Worm (Caenorhabditis elegans) whole organism, late embryonic: ENCODE measurements around the gene D2024.1.

Experiments used
- ama-1 ChIP-seq: fragments of 150-350 bp; optimal IDR thresholded peaks from 2 replicates; lab custom pipeline; 2014
- ceh-2 ChIP-seq: sonication (generic microtip); optimal IDR thresholded peaks from 2 replicates; lab custom pipeline; 2016; ENCODE audit warnings: missing genotype, missing genetic modification characterization, missing compliant biosample characterization
- dmd-4 ChIP-seq: sonication (generic microtip); optimal IDR thresholded peaks from 2 replicates; lab custom pipeline; 2016; ENCODE audit warnings: borderline replicate concordance, missing genetic modification characterization, missing compliant biosample characterization
- dve-1 ChIP-seq: sonication (generic microtip); optimal IDR thresholded peaks from 2 replicates; lab custom pipeline; 2017; ENCODE audit warnings: antibody characterized with exemption, mild to moderate bottlenecking, missing genetic modification characterization, missing compliant biosample characterization
- elt-2 ChIP-seq: sonication (generic microtip); optimal IDR thresholded peaks from 2 replicates; lab custom pipeline; 2016; ENCODE audit warnings: missing genetic modification reagents, missing genetic modification characterization, missing compliant biosample characterization
- hlh-15 ChIP-seq: sonication (generic microtip); optimal IDR thresholded peaks from 2 replicates; lab custom pipeline; 2016; ENCODE audit warnings: missing genetic modification characterization, missing compliant biosample characterization
- nfya-1 ChIP-seq: sonication (generic microtip); optimal IDR thresholded peaks from 2 replicates; lab custom pipeline; 2017; ENCODE audit warnings: missing genetic modification characterization, mild to moderate bottlenecking, missing compliant biosample characterization, antibody characterized with exemption, moderate library complexity
- nhr-11 ChIP-seq: fragments of 150-350 bp; optimal IDR thresholded peaks from 2 replicates; lab custom pipeline; 2014; ENCODE audit warnings: missing biosample characterization, missing genetic modification characterization
- pag-3 ChIP-seq: sonication (generic microtip); optimal IDR thresholded peaks from 2 replicates; lab custom pipeline; 2016; ENCODE audit warnings: missing compliant biosample characterization, missing genetic modification characterization, borderline replicate concordance
- sox-4 ChIP-seq: sonication (generic microtip); optimal IDR thresholded peaks from 2 replicates; lab custom pipeline; 2017; ENCODE audit warnings: mild to moderate bottlenecking, missing genetic modification characterization, inconsistent platforms, missing compliant biosample characterization
- tbx-2 ChIP-seq: sonication (generic microtip); optimal IDR thresholded peaks from 2 replicates; lab custom pipeline; 2016; ENCODE audit warnings: missing genetic modification characterization, missing compliant biosample characterization
- tbx-7 ChIP-seq: sonication (generic microtip); optimal IDR thresholded peaks from 2 replicates; lab custom pipeline; 2016; ENCODE audit warnings: missing genotype, missing genetic modification characterization, missing compliant biosample characterization
- unc-86 ChIP-seq: sonication (generic microtip); optimal IDR thresholded peaks from 2 replicates; lab custom pipeline; 2016; ENCODE audit warnings: missing genetic modification characterization, missing compliant biosample characterization

- TF ChIP-seq dve-1 (tag; lab: Kevin White, UChicago) (no peak), ceh-2 (tag; lab: Kevin White, UChicago) (no peak), tbx-7 (tag; lab: Kevin White, UChicago) (no peak), pag-3 (tag; lab: Kevin White, UChicago) (no peak), unc-86 (tag; lab: Kevin White, UChicago) (no peak), ama-1 (lab: Kevin White, UChicago) (no peak), dmd-4 (tag; lab: Kevin White, UChicago) (no peak), hlh-15 (tag; lab: Kevin White, UChicago) (no peak), elt-2 (no peak), nhr-11 (tag; lab: Kevin White, UChicago) (no peak), tbx-2 (tag; lab: Kevin White, UChicago) (no peak), sox-4 (tag; lab: Kevin White, UChicago) (no peak), nfya-1 (no peak)
Observed at ce11 chrIV:7222088-7222487, 25.3 kb upstream of the D2024.1 start.
